Fruit fly (Drosophila melanogaster) ovary, adult (tissue): Measurements from ENCODE around the gene hth.

Source experiments
- CG17801 ChIP-seq: fragments of 200-800 bp; optimal IDR thresholded peaks from 2 replicates; lab custom pipeline; 2019; ENCODE audit warnings: missing biosample characterization, mild to moderate bottlenecking, missing genetic modification characterization, moderate library complexity; ENCODE audit not compliant: partially characterized antibody

The hth gene

DNA sequence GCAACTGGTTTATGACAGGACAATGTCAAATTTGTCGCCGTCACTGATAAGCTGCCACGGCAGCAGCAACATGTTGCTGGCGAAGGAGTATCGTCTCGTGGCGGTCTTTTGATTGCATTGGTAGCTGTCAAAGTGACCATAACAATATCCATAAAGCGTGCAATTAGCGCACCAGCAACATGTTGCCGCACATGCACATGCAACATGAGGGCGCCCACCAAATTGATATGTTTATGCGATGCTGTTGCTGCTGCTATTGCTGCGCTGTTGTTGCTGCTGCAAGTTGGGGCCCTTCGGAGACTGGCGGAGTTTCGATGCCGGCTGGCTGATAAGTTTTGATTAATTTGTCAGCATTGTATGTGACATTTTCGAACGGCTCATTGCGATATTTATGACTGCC lies 51.9 kb downstream of the hth start:
- no peak for TF ChIP-seq CG17801 (GFP tag; lab: Kevin White, UChicago)

DNA sequence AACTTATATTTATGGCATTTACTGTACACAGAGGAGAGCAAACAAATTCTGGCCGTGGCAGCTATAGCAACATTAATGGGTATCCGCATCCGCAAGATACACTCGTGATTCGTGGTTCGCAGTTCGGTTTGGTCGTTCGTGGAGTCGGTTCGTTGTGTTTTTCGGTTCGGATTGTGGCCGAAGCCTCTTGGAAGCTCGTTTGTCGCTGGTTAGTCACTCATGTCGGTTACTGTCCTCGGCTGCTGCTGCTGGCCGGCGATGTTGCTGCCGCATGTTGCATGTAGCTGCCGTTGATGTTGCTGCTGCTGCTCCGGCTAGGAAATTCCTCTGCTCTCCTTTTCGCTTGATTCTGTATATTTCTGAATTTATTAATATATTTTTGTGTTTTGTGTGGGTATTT lies 54.5 kb downstream of the hth start:
- TF ChIP-seq CG17801 (GFP tag; lab: Kevin White, UChicago): no peak

DNA sequence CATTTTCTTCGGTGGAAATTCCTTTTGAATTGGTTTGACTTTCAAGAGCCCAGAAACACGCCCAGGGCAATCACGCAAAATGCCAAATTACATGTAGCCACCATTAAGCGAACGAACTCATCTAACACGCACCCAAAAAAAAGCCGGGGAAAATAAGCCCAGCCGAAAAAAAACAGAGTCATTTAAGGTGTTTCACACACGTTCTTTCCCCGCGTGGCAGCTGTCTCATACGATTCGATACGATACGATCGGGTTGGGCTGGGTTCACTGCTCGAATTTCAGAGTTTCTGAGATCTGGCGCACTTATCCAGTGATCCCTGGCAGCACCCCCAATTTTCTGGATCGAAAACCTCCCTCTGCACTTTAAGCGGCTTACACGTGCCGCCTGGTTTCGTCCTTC lies 59.0 kb downstream of the hth start:
- no peak for TF ChIP-seq CG17801 (GFP tag; lab: Kevin White, UChicago)

dm6 chr3R:10579525-10579924 lies 59.8 kb downstream of the hth start:
- no peak for TF ChIP-seq CG17801 (GFP tag; lab: Kevin White, UChicago)

- no peak for TF ChIP-seq CG17801 (GFP tag; lab: Kevin White, UChicago)
Observed at dm6 chr3R:10574527-10574926, 64.8 kb downstream of the hth start.

dm6 chr3R:10573665-10574064 lies 65.7 kb downstream of the hth start:
- no peak for TF ChIP-seq CG17801 (GFP tag; lab: Kevin White, UChicago)

- TF ChIP-seq CG17801 (GFP tag; lab: Kevin White, UChicago): no peak
Observed at dm6 chr3R:10571237-10571863, 68.0 kb downstream of the hth start.

DNA sequence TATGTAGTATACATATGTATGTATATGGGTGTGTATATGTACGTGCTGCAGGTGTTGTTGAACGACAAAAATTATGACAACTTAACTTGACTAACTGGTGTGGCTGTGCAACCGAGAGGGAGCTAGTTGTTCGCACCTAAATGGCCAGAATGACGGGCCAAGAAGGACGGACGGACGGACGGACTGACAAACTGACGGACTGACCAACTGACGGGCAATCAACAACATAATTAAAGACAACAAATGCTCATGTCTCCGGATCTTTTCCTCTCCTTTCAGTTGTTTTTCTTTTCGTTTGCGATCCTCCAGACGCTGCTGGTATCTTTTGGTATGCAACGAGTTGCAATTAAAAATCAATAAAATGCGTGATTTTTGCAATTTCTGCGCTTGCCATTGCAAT lies 68.7 kb downstream of the hth start:
- no peak for TF ChIP-seq CG17801 (GFP tag; lab: Kevin White, UChicago)

- TF ChIP-seq CG17801 (GFP tag; lab: Kevin White, UChicago): no peak
Observed at dm6 chr3R:10568537-10568936, 70.8 kb downstream of the hth start.

dm6 chr3R:10566441-10567179 lies 72.8 kb downstream of the hth start:
- no peak for TF ChIP-seq CG17801 (GFP tag; lab: Kevin White, UChicago)

dm6 chr3R:10564229-10564628 lies 75.1 kb downstream of the hth start:
- no peak for TF ChIP-seq CG17801 (GFP tag; lab: Kevin White, UChicago)

dm6 chr3R:10560575-10560974 lies 78.8 kb downstream of the hth start:
- TF ChIP-seq CG17801 (GFP tag; lab: Kevin White, UChicago): no peak

- no peak for TF ChIP-seq CG17801 (GFP tag; lab: Kevin White, UChicago)
Observed at dm6 chr3R:10559893-10560435, 79.4 kb downstream of the hth start.

- no peak for TF ChIP-seq CG17801 (GFP tag; lab: Kevin White, UChicago)
Observed at dm6 chr3R:10559164-10559563, 80.2 kb downstream of the hth start.

DNA sequence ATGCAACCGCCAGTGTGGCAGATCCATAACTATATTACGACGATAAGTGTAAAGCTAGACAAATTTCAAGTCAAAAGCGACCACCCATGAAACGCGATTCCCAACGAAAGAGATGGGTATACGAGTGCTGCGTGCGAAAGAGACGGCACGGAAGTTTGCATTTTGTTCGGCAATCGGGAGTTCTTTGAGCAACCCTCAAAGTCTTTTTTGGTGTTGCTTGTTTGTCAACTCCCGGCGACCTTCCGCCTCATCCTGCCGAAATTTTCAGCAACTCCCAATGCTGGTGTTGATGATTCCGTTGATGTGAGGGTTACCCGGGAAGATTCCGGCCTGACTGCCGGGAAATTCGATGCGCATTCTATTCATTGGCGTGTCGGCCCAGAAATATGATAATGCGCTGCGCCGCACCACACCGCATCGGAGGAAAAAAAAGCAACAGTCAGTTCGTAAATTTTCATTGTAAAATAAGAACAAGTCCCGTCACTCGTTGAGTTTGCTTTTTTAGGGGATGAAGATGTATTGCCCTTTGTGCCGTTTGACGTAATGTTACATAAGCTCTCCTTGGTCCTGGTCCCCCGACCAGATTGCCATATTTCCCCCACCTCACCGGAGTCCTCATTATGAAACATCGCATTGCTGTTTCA lies 81.6 kb downstream of the hth start:
- TF ChIP-seq CG17801 (GFP tag; lab: Kevin White, UChicago): no peak
